Worm (Caenorhabditis elegans) whole organism, L1 larva: ENCODE results near the gene ifas-1.

Experiments
- ceh-82 ChIP-seq, 3 experiments: fragments of 150-350 bp in 1 of 3; sonication (generic microtip) in 2 of 3; optimal IDR thresholded peaks; 2 replicates each; lab custom pipeline; 2014 to 2017; ENCODE audit warnings: missing biosample characterization in 3 of 3, missing genetic modification characterization in 3 of 3
- elt-3 ChIP-seq, 6 experiments: fragments of 150-350 bp in 1 of 6; sonication (generic microtip); optimal IDR thresholded peaks; 2 replicates each; lab custom pipeline; 2017 to 2018; ENCODE audit warnings: missing biosample characterization in 6 of 6, missing genetic modification characterization in 6 of 6, inconsistent platforms in 1 of 6
- hlh-17 ChIP-seq: fragments of 200-800 bp; sonication (Bioruptor generic); optimal IDR thresholded peaks from 2 replicates; lab custom pipeline; 2018; ENCODE audit warnings: missing genetic modification characterization, mild to moderate bottlenecking, missing compliant biosample characterization, moderate library complexity, borderline replicate concordance
- jun-1 ChIP-seq: fragments of 150-350 bp; optimal IDR thresholded peaks from 2 replicates; lab custom pipeline; 2014; ENCODE audit warnings: missing biosample characterization, missing genetic modification reagents, missing genetic modification characterization
- lin-15B ChIP-seq: fragments of 150-350 bp; sonication (generic microtip); optimal IDR thresholded peaks from 3 replicates; lab custom pipeline; 2014; ENCODE audit warnings: missing biosample characterization, missing genetic modification characterization
- mdl-1 ChIP-seq, 2 experiments: fragments of 150-350 bp; optimal IDR thresholded peaks; 2 replicates each; lab custom pipeline; 2014 to 2017; ENCODE audit warnings: missing biosample characterization in 2 of 2, missing genetic modification characterization in 2 of 2, inconsistent platforms in 1 of 2
- nhr-11 ChIP-seq: fragments of 150-350 bp; optimal IDR thresholded peaks from 2 replicates; lab custom pipeline; 2014; ENCODE audit warnings: missing biosample characterization, missing genetic modification characterization
- nhr-47 ChIP-seq: sonication (generic microtip); optimal IDR thresholded peaks from 2 replicates; lab custom pipeline; 2016; ENCODE audit warnings: mild to moderate bottlenecking, missing genetic modification characterization, moderate library complexity, missing compliant biosample characterization
- skn-1 ChIP-seq: fragments of 150-350 bp; optimal IDR thresholded peaks from 2 replicates; lab custom pipeline; 2014; ENCODE audit warnings: missing biosample characterization, missing genetic modification characterization
- tlp-1 ChIP-seq: fragments of 150-350 bp; optimal IDR thresholded peaks from 2 replicates; lab custom pipeline; 2014; ENCODE audit warnings: missing biosample characterization, missing genetic modification characterization
- zag-1 ChIP-seq: fragments of 150-350 bp; optimal IDR thresholded peaks from 2 replicates; lab custom pipeline; 2014; ENCODE audit warnings: missing biosample characterization, missing genetic modification characterization

DNA sequence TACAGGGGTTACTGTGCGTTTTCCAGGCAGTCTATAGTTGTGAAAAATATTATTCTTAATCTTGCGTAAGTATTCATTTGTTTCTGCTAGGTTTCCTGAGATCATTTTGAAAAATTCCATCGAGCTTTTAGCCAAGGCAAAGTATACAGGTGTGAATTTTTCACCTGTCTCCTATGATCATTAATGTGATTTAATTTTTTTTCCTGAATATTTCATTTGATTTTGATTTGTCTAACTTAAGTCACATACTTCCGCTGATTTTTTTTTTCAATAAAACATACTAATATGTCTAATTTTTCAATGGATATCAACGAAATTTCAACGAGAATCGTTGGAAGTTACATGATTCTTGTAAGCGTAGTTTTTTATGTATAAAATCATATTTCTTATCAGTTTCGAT, 16.8 kb upstream of the ifas-1 start, which contains the start of gene srx-108:
- TF ChIP-seq jun-1 (tag; lab: Kevin White, UChicago) (no peak), tlp-1 (tag; lab: Kevin White, UChicago) (no peak), nhr-11 (tag; lab: Kevin White, UChicago) (no peak), nhr-47 (no peak), mdl-1 (tag; optimal IDR thresholded peaks at IDR 0.05; lab: Kevin White, UChicago) (no peak), skn-1 (tag; lab: Kevin White, UChicago) (no peak), hlh-17 (GFP tag; lab: Kevin White, UChicago) (no peak), elt-3 (tag; optimal IDR thresholded peaks at IDR 0.05; lab: Kevin White, UChicago) (no peak), zag-1 (tag; lab: Kevin White, UChicago) (no peak), lin-15B (tag; lab: Kevin White, UChicago) (no peak), ceh-82 (tag; optimal IDR thresholded peaks at IDR 0.05; lab: Kevin White, UChicago) (no peak)
